Worm (Caenorhabditis elegans) whole organism, mixed stage, embryonic: Measurements from ENCODE around the gene garr-1.

Source experiments
- ceh-39 ChIP-seq: fragments of 150-350 bp; optimal IDR thresholded peaks from 2 replicates; lab custom pipeline; 2014; ENCODE audit warnings: missing biosample characterization, missing genetic modification characterization
- ces-1 ChIP-seq: fragments of 150-350 bp; optimal IDR thresholded peaks from 2 replicates; lab custom pipeline; 2014; ENCODE audit warnings: missing biosample characterization, missing genetic modification reagents, missing genetic modification characterization
- nhr-237 ChIP-seq: fragments of 150-350 bp; optimal IDR thresholded peaks from 2 replicates; lab custom pipeline; 2014; ENCODE audit warnings: missing biosample characterization, missing genetic modification characterization
- pha-4 ChIP-seq: fragments of 150-350 bp; optimal IDR thresholded peaks from 2 replicates; lab custom pipeline; 2018; ENCODE audit warnings: missing biosample characterization, missing genetic modification reagents, missing genetic modification characterization
- snpc-4 ChIP-seq: fragments of 150-350 bp; optimal IDR thresholded peaks from 2 replicates; lab custom pipeline; 2014; ENCODE audit warnings: missing biosample characterization, missing genetic modification characterization
- unc-39 ChIP-seq: fragments of 150-350 bp; optimal IDR thresholded peaks from 2 replicates; lab custom pipeline; 2014; ENCODE audit warnings: missing biosample characterization, missing genetic modification characterization

DNA sequence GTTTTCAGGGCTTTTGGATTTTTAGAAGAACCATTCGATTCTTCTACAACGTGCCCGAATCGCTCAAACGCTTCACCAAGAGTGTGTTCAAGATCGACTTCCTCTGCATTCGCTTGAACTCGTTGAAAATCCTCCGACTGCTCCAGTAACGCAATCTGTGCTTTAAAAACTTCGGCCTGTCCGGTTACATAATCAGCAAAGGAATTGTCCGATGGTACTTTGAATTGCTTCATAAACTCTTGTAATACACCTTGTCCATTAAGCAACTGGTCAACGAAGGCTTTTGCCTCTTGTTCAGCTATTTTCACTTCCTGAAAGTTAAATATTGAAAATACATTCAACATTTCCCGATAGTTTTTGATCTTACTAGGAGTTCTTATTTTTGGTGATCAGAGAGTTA, 5.3 kb upstream of the garr-1 start:
- TF ChIP-seq ceh-39: no peak
- no peak for TF ChIP-seq snpc-4 (tag; lab: Kevin White, UChicago)
- no peak for TF ChIP-seq unc-39 (tag; lab: Kevin White, UChicago)
- TF ChIP-seq nhr-237 (tag; lab: Kevin White, UChicago): no peak
- no peak for TF ChIP-seq pha-4 (tag; lab: Kevin White, UChicago)
- TF ChIP-seq ces-1 (GFP tag; lab: Kevin White, UChicago): no peak
